Worm (Caenorhabditis elegans) whole organism, mixed stage, embryonic: Measurements from ENCODE around the gene F41E6.15.

Experiments
- ham-2 ChIP-seq: fragments of 200-800 bp; sonication (Bioruptor generic); optimal IDR thresholded peaks from 2 replicates; lab custom pipeline; 2018; ENCODE audit warnings: mild to moderate bottlenecking, missing genetic modification characterization, missing compliant biosample characterization
- lsy-2 ChIP-seq: fragments of 150-350 bp; optimal IDR thresholded peaks from 2 replicates; lab custom pipeline; 2014; ENCODE audit warnings: missing biosample characterization, missing genetic modification characterization
- nhr-237 ChIP-seq: fragments of 150-350 bp; optimal IDR thresholded peaks from 2 replicates; lab custom pipeline; 2014; ENCODE audit warnings: missing biosample characterization, missing genetic modification characterization
- nhr-28 ChIP-seq: fragments of 150-350 bp; optimal IDR thresholded peaks from 2 replicates; lab custom pipeline; 2014; ENCODE audit warnings: missing biosample characterization, missing genetic modification characterization
- pha-4 ChIP-seq: fragments of 150-350 bp; optimal IDR thresholded peaks from 2 replicates; lab custom pipeline; 2018; ENCODE audit warnings: missing biosample characterization, missing genetic modification reagents, missing genetic modification characterization

DNA sequence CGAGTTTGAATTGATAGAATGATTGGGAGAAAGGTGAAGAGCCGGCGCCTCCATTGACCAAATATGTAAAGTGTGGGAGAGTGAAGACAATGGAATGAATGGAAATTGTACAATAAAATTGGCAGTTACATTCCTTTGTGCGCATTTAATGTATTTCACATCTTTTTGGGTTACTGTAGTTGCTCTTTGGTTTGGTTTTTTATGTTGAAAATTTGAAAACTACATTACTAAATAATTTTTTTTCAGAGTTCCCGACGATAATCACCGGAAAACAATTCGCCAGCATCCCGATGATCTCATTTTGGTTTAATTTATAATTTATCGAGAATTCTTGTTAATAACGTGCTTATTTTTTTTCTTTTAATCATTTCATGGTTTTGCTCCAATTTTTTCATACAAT is 21.6 kb downstream of the F41E6.15 start, which contains the start of gene C10B5.1:
- no peak for TF ChIP-seq nhr-28 (tag; lab: Kevin White, UChicago)
- no peak for TF ChIP-seq lsy-2 (tag; lab: Kevin White, UChicago)
- TF ChIP-seq pha-4 (tag; lab: Kevin White, UChicago) = no peak
- no peak for TF ChIP-seq ham-2 (GFP tag; lab: Kevin White, UChicago)
- TF ChIP-seq nhr-237 (tag; lab: Kevin White, UChicago) = no peak
